Worm (Caenorhabditis elegans): ENCODE results near the gene mcm-3AP.

DNA sequence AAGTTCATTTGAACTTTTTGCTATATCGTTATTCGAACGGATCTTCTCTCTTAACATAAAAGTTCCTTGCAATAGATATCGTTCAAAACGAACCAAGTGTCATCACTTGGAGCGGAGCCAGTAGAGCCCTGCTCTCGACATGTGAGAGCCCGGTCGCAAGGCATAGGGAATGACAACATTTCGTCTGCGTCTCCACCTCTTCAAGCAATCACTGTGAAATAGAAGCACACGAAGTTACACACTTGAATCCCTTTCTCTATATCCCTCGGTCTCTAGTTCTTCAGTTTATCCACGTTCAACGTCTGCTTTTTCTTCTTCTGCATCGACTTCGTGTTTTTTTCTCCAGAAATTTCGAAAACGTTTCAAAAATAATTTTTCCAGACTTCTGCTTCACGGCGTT lies 45.1 kb upstream of the mcm-3AP start, which contains the start of gene C49H3.6:
- TF ChIP-seq ztf-11 (tag; optimal IDR thresholded peaks at IDR 0.05) (no peak), blmp-1 (tag; optimal IDR thresholded peaks at IDR 0.05) (no peak)

All from whole organism, mixed stage, embryonic.